Fruit fly (Drosophila melanogaster) whole organism, embryonic: Measurements from ENCODE around the gene halo.

ENCODE experiments used
- ATbp ChIP-seq: fragments of 200-800 bp; sonication (Bioruptor generic); optimal IDR thresholded peaks from 2 replicates; lab custom pipeline; 2017; ENCODE audit warnings: missing biosample characterization, mild to moderate bottlenecking, missing genetic modification characterization, missing genetic modification reagents
- Antp ChIP-seq: fragments of 200-800 bp; sonication (Bioruptor generic); optimal IDR thresholded peaks from 3 replicates; lab custom pipeline; 2016; ENCODE audit warnings: missing biosample characterization, missing genetic modification characterization
- Awh ChIP-seq: fragments of 200-800 bp; sonication (Bioruptor generic); IDR thresholded peaks from 2 replicates; pipeline ENCODE4, ENCODE4 v1.3.6; 2022; ENCODE audit warnings: missing biosample characterization, missing genetic modification characterization
- Bdp1 ChIP-seq: fragments of 200-800 bp; sonication (Bioruptor generic); optimal IDR thresholded peaks from 3 replicates; lab custom pipeline; 2016; ENCODE audit warnings: missing biosample characterization, missing genetic modification characterization
- Blimp-1 ChIP-seq: fragments of 200-800 bp; sonication (Bioruptor generic); optimal IDR thresholded peaks from 3 replicates; lab custom pipeline; 2018; ENCODE audit warnings: missing biosample characterization, missing genetic modification characterization, mild to moderate bottlenecking, moderate library complexity, missing genetic modification reagents
- CG10543 ChIP-seq: fragments of 200-800 bp; sonication (Bioruptor generic); optimal IDR thresholded peaks from 3 replicates; lab custom pipeline; 2017; ENCODE audit warnings: missing biosample characterization, mild to moderate bottlenecking, missing genetic modification characterization, moderate library complexity
- CG10979 ChIP-seq: fragments of 200-800 bp; sonication (Bioruptor generic); optimal IDR thresholded peaks from 2 replicates; lab custom pipeline; 2018; ENCODE audit warnings: missing biosample characterization, mild to moderate bottlenecking, missing genetic modification characterization, moderate library complexity
- CG11093 ChIP-seq: fragments of 200-800 bp; sonication (Bioruptor generic); IDR thresholded peaks from 3 replicates; pipeline ENCODE4 v1.3.6; 2022; ENCODE audit warnings: missing biosample characterization, missing genetic modification characterization
- CG11695 ChIP-seq: fragments of 200-800 bp; sonication (Bioruptor generic); IDR thresholded peaks from 3 replicates; pipeline ENCODE4 v1.3.6; 2022; ENCODE audit warnings: missing biosample characterization, missing genetic modification characterization
- CG11723 ChIP-seq: fragments of 200-800 bp; sonication (Bioruptor generic); optimal IDR thresholded peaks from 2 replicates; lab custom pipeline; 2017; ENCODE audit warnings: missing biosample characterization, mild to moderate bottlenecking, missing genetic modification characterization
- CG12071 ChIP-seq: fragments of 200-800 bp; sonication (Bioruptor generic); optimal IDR thresholded peaks from 3 replicates; lab custom pipeline; 2018; ENCODE audit warnings: missing biosample characterization, mild to moderate bottlenecking, missing genetic modification characterization
- CG12299 ChIP-seq: fragments of 200-800 bp; sonication (Bioruptor generic); optimal IDR thresholded peaks from 2 replicates; lab custom pipeline; 2018; ENCODE audit warnings: missing biosample characterization, mild to moderate bottlenecking, missing genetic modification characterization
- CG12769 ChIP-seq: fragments of 200-800 bp; sonication (Bioruptor generic); optimal IDR thresholded peaks from 2 replicates; lab custom pipeline; 2019; ENCODE audit warnings: missing biosample characterization, mild to moderate bottlenecking, missing genetic modification characterization, moderate library complexity
- CG15011 ChIP-seq: fragments of 200-800 bp; sonication (Bioruptor generic); optimal IDR thresholded peaks from 3 replicates; lab custom pipeline; 2018; ENCODE audit warnings: missing biosample characterization, mild to moderate bottlenecking, missing genetic modification characterization
- CG15514 ChIP-seq: fragments of 200-800 bp; sonication (Bioruptor generic); optimal IDR thresholded peaks from 3 replicates; lab custom pipeline; 2017; ENCODE audit warnings: missing biosample characterization, missing genetic modification characterization, mild to moderate bottlenecking, moderate library complexity, missing genetic modification reagents
- CG15696 ChIP-seq: fragments of 200-800 bp; sonication (Bioruptor generic); optimal IDR thresholded peaks from 2 replicates; lab custom pipeline; 2019; ENCODE audit warnings: missing biosample characterization, mild to moderate bottlenecking, missing genetic modification characterization, moderate library complexity
- CG16815 ChIP-seq: fragments of 200-800 bp; sonication (Bioruptor generic); optimal IDR thresholded peaks from 3 replicates; lab custom pipeline; 2017; ENCODE audit warnings: missing biosample characterization, mild to moderate bottlenecking, missing genetic modification characterization
- CG17359 ChIP-seq: fragments of 200-800 bp; sonication (Bioruptor generic); optimal IDR thresholded peaks from 3 replicates; lab custom pipeline; 2018; ENCODE audit warnings: missing biosample characterization, mild to moderate bottlenecking, missing genetic modification characterization, moderate library complexity
- CG2199 ChIP-seq: fragments of 200-800 bp; sonication (Bioruptor generic); IDR thresholded peaks from 3 replicates; pipeline ENCODE4 v1.3.6; 2022; ENCODE audit warnings: missing biosample characterization, missing genetic modification characterization
- CG32772 ChIP-seq: fragments of 200-800 bp; sonication (Bioruptor generic); IDR thresholded peaks from 2 replicates; pipeline ENCODE4 v1.3.6; 2022; ENCODE audit warnings: missing biosample characterization, missing genetic modification characterization
- CG42726 ChIP-seq: fragments of 200-800 bp; sonication (Bioruptor generic); IDR thresholded peaks from 2 replicates; pipeline ENCODE4 v1.3.6; 2022; ENCODE audit warnings: missing biosample characterization, missing genetic modification characterization; ENCODE audit not compliant: partially characterized antibody
- CG4404 ChIP-seq: fragments of 200-800 bp; sonication (Bioruptor generic); IDR thresholded peaks from 2 replicates; pipeline ENCODE4 v1.3.6; 2022; ENCODE audit warnings: missing biosample characterization, missing genetic modification characterization
- CG4730 ChIP-seq: fragments of 200-800 bp; sonication (Bioruptor generic); IDR thresholded peaks from 2 replicates; pipeline ENCODE4 v1.3.6; 2022; ENCODE audit warnings: missing biosample characterization, missing genetic modification characterization
- CG7963 ChIP-seq: fragments of 200-800 bp; sonication (Bioruptor generic); IDR thresholded peaks from 3 replicates; pipeline ENCODE4 v1.3.6; 2022; ENCODE audit warnings: missing biosample characterization, missing genetic modification characterization; ENCODE audit not compliant: partially characterized antibody
- CG7987 ChIP-seq: fragments of 200-800 bp; sonication (Bioruptor generic); optimal IDR thresholded peaks from 2 replicates; lab custom pipeline; 2018; ENCODE audit warnings: missing biosample characterization, mild to moderate bottlenecking, missing genetic modification characterization, moderate library complexity
- CG8478 ChIP-seq: fragments of >200 bp; optimal IDR thresholded peaks from 2 replicates; lab custom pipeline; 2018
- Ets65A ChIP-seq: fragments of 200-800 bp; sonication (Bioruptor generic); peaks from one replicate; lab custom pipeline; 2016; ENCODE audit warnings: missing biosample characterization, missing genetic modification characterization
- HmgZ ChIP-seq: fragments of 200-800 bp; sonication (Bioruptor generic); optimal IDR thresholded peaks from 2 replicates; lab custom pipeline; 2018; ENCODE audit warnings: missing biosample characterization, mild to moderate bottlenecking, missing genetic modification characterization
- Hsf ChIP-seq: fragments of 200-800 bp; sonication (Bioruptor generic); optimal IDR thresholded peaks from 3 replicates; lab custom pipeline; 2016; ENCODE audit warnings: missing biosample characterization, missing genetic modification characterization
- Neu2 ChIP-seq: fragments of 200-800 bp; sonication (Bioruptor generic); optimal IDR thresholded peaks from 3 replicates; lab custom pipeline; 2016; ENCODE audit warnings: missing biosample characterization, missing genetic modification characterization, borderline replicate concordance
- Spps ChIP-seq: fragments of 200-800 bp; sonication (Bioruptor generic); optimal IDR thresholded peaks from 2 replicates; lab custom pipeline; 2018; ENCODE audit warnings: missing biosample characterization, mild to moderate bottlenecking, missing genetic modification characterization
- Tbp ChIP-seq: fragments of >200 bp; optimal IDR thresholded peaks from 2 replicates; lab custom pipeline; 2018; ENCODE audit warnings: missing biosample characterization, missing genetic modification characterization
- Xrp1 ChIP-seq: fragments of 200-800 bp; sonication (Bioruptor generic); IDR thresholded peaks from 2 replicates; pipeline ENCODE4 v1.3.6; 2022; ENCODE audit warnings: missing biosample characterization, missing genetic modification characterization
- ara ChIP-seq: fragments of 200-800 bp; sonication (Bioruptor generic); IDR thresholded peaks from 2 replicates; pipeline ENCODE4 v1.3.6; 2022; ENCODE audit warnings: missing biosample characterization, missing genetic modification characterization
- bsh ChIP-seq, 2 experiments: fragments of 200-800 bp; sonication (Bioruptor generic); optimal IDR thresholded peaks; 2 replicates each; lab custom pipeline; 2017 to 2018; ENCODE audit warnings: mild to moderate bottlenecking in 2 of 2, missing biosample characterization in 2 of 2, missing genetic modification characterization in 2 of 2, moderate library complexity in 1 of 2
- btn ChIP-seq: fragments of 200-800 bp; sonication (Bioruptor generic); optimal IDR thresholded peaks from 2 replicates; lab custom pipeline; 2016; ENCODE audit warnings: missing biosample characterization, missing genetic modification characterization
- cato ChIP-seq: fragments of 200-800 bp; sonication (Bioruptor generic); optimal IDR thresholded peaks from 2 replicates; lab custom pipeline; 2016; ENCODE audit warnings: missing biosample characterization, missing genetic modification characterization, borderline replicate concordance
- dpn ChIP-seq, 2 experiments: fragments of 200-800 bp; sonication (Bioruptor generic); optimal IDR thresholded peaks; 3 replicates each; lab custom pipeline; 2016; ENCODE audit warnings: missing biosample characterization in 2 of 2, missing genetic modification characterization in 2 of 2
- esg ChIP-seq: fragments of 200-800 bp; sonication (Bioruptor generic); conservative IDR thresholded peaks from 2 replicates; pipeline ENCODE4 v1.3.6; 2022; ENCODE audit warnings: missing biosample characterization, missing genetic modification characterization
- fu2 ChIP-seq: fragments of 200-800 bp; sonication (Bioruptor generic); optimal IDR thresholded peaks from 2 replicates; lab custom pipeline; 2016; ENCODE audit warnings: missing biosample characterization, missing genetic modification characterization
- lov ChIP-seq, 2 experiments: fragments of 200-800 bp in 1 of 2; fragments of >200 bp in 1 of 2; sonication (Bioruptor generic) in 1 of 2; IDR thresholded peaks in 1 of 2; optimal IDR thresholded peaks in 1 of 2; 2 replicates in 1 of 2; 3 replicates in 1 of 2; pipeline versions ENCODE4 v1.3.6 to Lab custom; 2017 to 2022; ENCODE audit warnings: missing biosample characterization in 1 of 2, missing genetic modification characterization in 1 of 2
- maf-S ChIP-seq: fragments of 200-800 bp; sonication (Bioruptor generic); optimal IDR thresholded peaks from 2 replicates; lab custom pipeline; 2016; ENCODE audit warnings: missing biosample characterization, missing genetic modification characterization
- nerfin-2 ChIP-seq: fragments of 200-800 bp; sonication (Bioruptor generic); IDR thresholded peaks from 2 replicates; pipeline ENCODE4 v1.3.6; 2022; ENCODE audit warnings: missing biosample characterization, missing genetic modification characterization; ENCODE audit not compliant: partially characterized antibody
- nom ChIP-seq: fragments of 200-800 bp; sonication (Bioruptor generic); optimal IDR thresholded peaks from 2 replicates; lab custom pipeline; 2017; ENCODE audit warnings: missing biosample characterization, missing genetic modification characterization, mild to moderate bottlenecking, moderate library complexity, missing genetic modification reagents
- peb ChIP-seq: fragments of 200-800 bp; sonication (Bioruptor generic); IDR thresholded peaks from 2 replicates; pipeline ENCODE4 v1.3.6; 2022; ENCODE audit warnings: missing biosample characterization, missing genetic modification characterization
- prd ChIP-seq, 3 experiments: fragments of >200 bp in 2 of 3; fragments of 200-800 bp in 1 of 3; sonication (Bioruptor generic) in 1 of 3; optimal IDR thresholded peaks in 2 of 3; IDR thresholded peaks in 1 of 3; 2 replicates in 2 of 3; 3 replicates in 1 of 3; pipeline versions ENCODE4 v1.3.6 to Lab custom; 2017 to 2022; ENCODE audit warnings: missing biosample characterization in 1 of 3, missing genetic modification characterization in 1 of 3
- rib ChIP-seq: fragments of 200-800 bp; sonication (Bioruptor generic); IDR thresholded peaks from 2 replicates; pipeline ENCODE4 v1.3.6; 2022; ENCODE audit warnings: missing biosample characterization, missing genetic modification characterization
- so ChIP-seq: fragments of 200-800 bp; sonication (Bioruptor generic); IDR thresholded peaks from 3 replicates; pipeline ENCODE4 v1.3.6; 2022; ENCODE audit warnings: missing biosample characterization, missing genetic modification characterization
- stc ChIP-seq: fragments of 200-800 bp; sonication (Bioruptor generic); IDR thresholded peaks from 2 replicates; pipeline ENCODE4 v1.3.6; 2022; ENCODE audit warnings: missing biosample characterization, missing genetic modification characterization
- tin ChIP-seq: fragments of 200-800 bp; sonication (Bioruptor generic); optimal IDR thresholded peaks from 3 replicates; lab custom pipeline; 2016; ENCODE audit warnings: missing biosample characterization, missing genetic modification characterization
- trh ChIP-seq: fragments of 200-800 bp; sonication (Bioruptor generic); optimal IDR thresholded peaks from 2 replicates; lab custom pipeline; 2016; ENCODE audit warnings: missing biosample characterization, missing genetic modification characterization
- yki ChIP-seq: fragments of >200 bp; optimal IDR thresholded peaks from 3 replicates; lab custom pipeline; 2018

Gene halo

dm6 chr2L:1473427-1473826 is 44.5 kb downstream of the halo start (continued):
- peak; percentile 39 for TF ChIP-seq CG15696
- peak; percentile 44 for TF ChIP-seq Blimp-1 (GFP tag; lab: Kevin White, UChicago)
- TF ChIP-seq CG16815 (GFP tag; lab: Kevin White, UChicago), result peak; percentile 59
- TF ChIP-seq stc (GFP tag; lab: Robert Waterston, UW), result no peak
- no peak for TF ChIP-seq CG11723
- 0 out of 3 replicates have a peak, but pooled peaks have one; percentile 26 for TF ChIP-seq CG11695 (GFP tag; lab: Robert Waterston, UW)
- peak; percentile 37 for TF ChIP-seq CG12769
- TF ChIP-seq CG32772 (GFP tag; lab: Robert Waterston, UW), result peak; percentile 68
- TF ChIP-seq CG11093 (GFP tag; lab: Robert Waterston, UW), result 0 out of 3 replicates have a peak, but pooled peaks have one; percentile 48
- peak; percentile 51 for TF ChIP-seq CG4730 (GFP tag; lab: Robert Waterston, UW)
- no peak for TF ChIP-seq rib (GFP tag; lab: Robert Waterston, UW)
- TF ChIP-seq Neu2 (GFP tag; lab: Kevin White, UChicago), result no peak
- TF ChIP-seq so (GFP tag; lab: Robert Waterston, UW), result peak; percentile 20; the same call in 1 of the 3 replicates
- TF ChIP-seq cato (GFP tag; lab: Kevin White, UChicago), result no peak
- TF ChIP-seq CG17359, result peak; percentile 22
- TF ChIP-seq yki (lab: Kevin White, UChicago), result no peak
- peak; percentile 2 for TF ChIP-seq Bdp1 (GFP tag; lab: Kevin White, UChicago)
- peak; percentile 87 for TF ChIP-seq ara
- no peak for TF ChIP-seq CG2199 (GFP tag; lab: Robert Waterston, UW)
- no peak for TF ChIP-seq btn (GFP tag; lab: Kevin White, UChicago)
- TF ChIP-seq CG15011, result no peak
- no peak for TF ChIP-seq Hsf
- no peak for TF ChIP-seq CG10543 (GFP tag; lab: Kevin White, UChicago)
- peak; percentile 92 for TF ChIP-seq Xrp1
- TF ChIP-seq CG12299 (tag; lab: Kevin White, UChicago), result no peak
- no peak for TF ChIP-seq CG15514 (GFP tag; lab: Kevin White, UChicago)
- TF ChIP-seq HmgZ (tag; lab: Kevin White, UChicago), result no peak
- TF ChIP-seq CG12071 (GFP tag; lab: Kevin White, UChicago), result no peak
- TF ChIP-seq CG42726 (GFP tag; lab: Robert Waterston, UW), result no peak
- TF ChIP-seq Spps (tag; lab: Kevin White, UChicago), result no peak
- no peak for TF ChIP-seq CG7987
- TF ChIP-seq Tbp (GFP tag; lab: Kevin White, UChicago), result no peak
- no peak for TF ChIP-seq fu2 (GFP tag; lab: Kevin White, UChicago)
- TF ChIP-seq CG4404 (GFP tag; lab: Robert Waterston, UW), result peak; percentile 79
- TF ChIP-seq esg (GFP tag; lab: Robert Waterston, UW), result peak; percentile 37; the same call in 1 of the 2 replicates
- TF ChIP-seq Antp (GFP tag; lab: Kevin White, UChicago), result peak; percentile 33
- TF ChIP-seq peb (GFP tag; lab: Robert Waterston, UW), result peak; percentile 33; the same call in 1 of the 2 replicates
- TF ChIP-seq trh (GFP tag; lab: Kevin White, UChicago), result no peak
- no peak for TF ChIP-seq CG7963 (GFP tag; lab: Robert Waterston, UW)
- no peak for TF ChIP-seq Ets65A (GFP tag; lab: Kevin White, UChicago)

- TF ChIP-seq nom (GFP tag; lab: Kevin White, UChicago), result peak; percentile 41
- TF ChIP-seq CG8478 (lab: Kevin White, UChicago), result no peak
- TF ChIP-seq nerfin-2 (GFP tag; lab: Robert Waterston, UW), result no peak
- TF ChIP-seq ATbp, result peak; percentile 3
- peak; percentile 4 to 14 for TF ChIP-seq bsh (GFP tag; optimal IDR thresholded peaks at IDR 0.05; lab: Kevin White, UChicago)
- no peak for TF ChIP-seq maf-S
- TF ChIP-seq Awh (GFP tag; lab: Robert Waterston, UW), result no peak
- no peak for TF ChIP-seq prd (optimal IDR thresholded peaks at IDR 0.05; lab: Kevin White, UChicago)
- TF ChIP-seq prd (GFP tag; IDR thresholded peaks at IDR 0.05; lab: Robert Waterston, UW), result 0 out of 3 replicates have a peak, but pooled peaks have one; percentile 23
- TF ChIP-seq lov (optimal IDR thresholded peaks at IDR 0.05; lab: Kevin White, UChicago), result no peak
- 0 out of 3 replicates have a peak, but pooled peaks have one; percentile 11 for TF ChIP-seq lov (GFP tag; IDR thresholded peaks at IDR 0.05; lab: Robert Waterston, UW)
- no peak for TF ChIP-seq dpn (GFP tag; optimal IDR thresholded peaks at IDR 0.05; lab: Kevin White, UChicago)
- TF ChIP-seq CG10979 (tag; lab: Kevin White, UChicago), result peak; percentile 39
- TF ChIP-seq tin, result peak; percentile 12
These were observed 47.2 kb downstream of the halo start for dm6 chr2L:1470772-1471171.
